Fruit fly (Drosophila melanogaster): ENCODE measurements around the gene CG9281.

The CG9281 gene

DNA sequence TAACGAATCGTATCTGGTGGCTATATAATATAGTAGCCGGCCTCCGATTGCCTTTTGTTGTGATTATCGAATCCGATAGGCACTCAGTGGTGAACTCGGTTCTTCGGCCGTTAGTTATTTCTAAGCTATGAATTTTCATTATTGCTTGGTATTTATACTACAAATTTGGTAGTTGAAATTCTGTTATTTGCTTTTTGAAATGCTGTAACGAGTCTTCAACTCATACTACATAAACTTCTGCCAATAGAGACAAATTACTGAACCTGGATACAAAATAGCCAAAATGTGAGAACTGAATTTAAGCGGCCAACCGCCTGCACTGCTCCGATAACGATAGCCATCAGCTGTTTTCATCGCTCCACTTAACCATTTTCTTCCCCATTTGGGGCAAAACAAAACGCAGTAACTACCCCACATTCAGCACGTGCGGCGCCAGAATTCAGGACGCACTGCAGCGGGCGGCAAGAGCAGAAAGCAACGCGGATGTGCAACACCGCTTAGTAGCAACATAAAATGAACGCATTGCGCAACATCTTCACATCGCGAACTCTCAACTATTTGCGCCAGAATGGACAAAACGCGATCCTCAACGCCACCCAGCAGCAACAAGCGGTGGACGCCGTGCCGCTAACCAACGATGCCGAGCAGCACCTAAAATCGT, 28.7 kb upstream of the CG9281 start, which contains the start of the genes CG11679 and CG8206 (continued):
- no peak for TF ChIP-seq CG18011 (GFP tag; optimal IDR thresholded peaks at IDR 0.05)
- TF ChIP-seq CG13894 (tag; optimal IDR thresholded peaks at IDR 0.05), result peak; percentile 6
- peak; percentile 52 for TF ChIP-seq shn (GFP tag; optimal IDR thresholded peaks at IDR 0.05)
- no peak for TF ChIP-seq cad (GFP tag; optimal IDR thresholded peaks at IDR 0.05)
- TF ChIP-seq tup (GFP tag; optimal IDR thresholded peaks at IDR 0.05), result no peak
- no peak for TF ChIP-seq Neu2 (GFP tag; optimal IDR thresholded peaks at IDR 0.05; ENCODE audit: borderline replicate concordance)
- TF ChIP-seq NK7.1 (GFP tag; optimal IDR thresholded peaks at IDR 0.05), result no peak
- no peak for TF ChIP-seq slou (GFP tag; optimal IDR thresholded peaks at IDR 0.05)
- no peak for TF ChIP-seq ara (GFP tag; IDR thresholded peaks at IDR 0.05)
- TF ChIP-seq ci (GFP tag; IDR thresholded peaks at IDR 0.05), result no peak
- no peak for TF ChIP-seq Vsx1 (GFP tag; optimal IDR thresholded peaks at IDR 0.05)
- no peak for TF ChIP-seq CG30431 (GFP tag; optimal IDR thresholded peaks at IDR 0.05)
- TF ChIP-seq Dip2 (GFP tag; IDR thresholded peaks at IDR 0.05), result no peak
- no peak for TF ChIP-seq CG17328 (GFP tag; IDR thresholded peaks at IDR 0.05)
- TF ChIP-seq tna (GFP tag; IDR thresholded peaks at IDR 0.05; ENCODE audit: partially characterized antibody), result no peak
- no peak for TF ChIP-seq CG32532 (GFP tag; IDR thresholded peaks at IDR 0.05)
- TF ChIP-seq peb (GFP tag; IDR thresholded peaks at IDR 0.05), result no peak
- TF ChIP-seq yki (optimal IDR thresholded peaks at IDR 0.05), result no peak
- TF ChIP-seq BtbVII (GFP tag; optimal IDR thresholded peaks at IDR 0.05), result no peak
- TF ChIP-seq pan (optimal IDR thresholded peaks at IDR 0.05), result no peak
- TF ChIP-seq pan (GFP tag; optimal IDR thresholded peaks at IDR 0.05 in 1 of 2, IDR thresholded peaks at IDR 0.05 in 1 of 2), result no peak
- TF ChIP-seq ems (GFP tag; optimal IDR thresholded peaks at IDR 0.05), result no peak
- 0 out of 3 replicates have a peak, but pooled peaks have one; percentile 42 for TF ChIP-seq zfh1 (GFP tag; IDR thresholded peaks at IDR 0.05)
- peak; percentile 19; the same call in 1 of the 2 replicates for TF ChIP-seq klu (GFP tag; IDR thresholded peaks at IDR 0.05)
- peak; percentile 26; the same call in 1 of the 2 replicates for TF ChIP-seq CG14014 (GFP tag; IDR thresholded peaks at IDR 0.05)
- TF ChIP-seq tll (GFP tag; optimal IDR thresholded peaks at IDR 0.05), result peak in 1 of 2 experiments; percentile 36
- TF ChIP-seq Elba2 (GFP tag; optimal IDR thresholded peaks at IDR 0.05), result no peak
- peak; percentile 83 for TF ChIP-seq Myb (GFP tag; optimal IDR thresholded peaks at IDR 0.05)
- peak; percentile 32; the same call in 1 of the 2 replicates for TF ChIP-seq bbx (GFP tag; IDR thresholded peaks at IDR 0.05; ENCODE audit: partially characterized antibody)
- TF ChIP-seq CG10959 (GFP tag; IDR thresholded peaks at IDR 0.05), result no peak
- TF ChIP-seq Max (GFP tag; optimal IDR thresholded peaks at IDR 0.05), result peak; percentile 24
- no peak for TF ChIP-seq CG17568 (GFP tag; optimal IDR thresholded peaks at IDR 0.05)
- TF ChIP-seq Ets65A (GFP tag), result peak; percentile 52
- peak; percentile 55 for TF ChIP-seq CG9817 (tag; optimal IDR thresholded peaks at IDR 0.05)
- TF ChIP-seq CG10267 (tag; optimal IDR thresholded peaks at IDR 0.05), result peak; percentile 22
- TF ChIP-seq ssp (GFP tag; IDR thresholded peaks at IDR 0.05), result peak; percentile 30; the same call in 1 of the 2 replicates
- TF ChIP-seq CG17802 (tag; optimal IDR thresholded peaks at IDR 0.05), result no peak
- TF ChIP-seq lilli (GFP tag; optimal IDR thresholded peaks at IDR 0.05), result peak; percentile 60
- TF ChIP-seq CG4328 (GFP tag; optimal IDR thresholded peaks at IDR 0.05), result no peak
- no peak for TF ChIP-seq Camta (GFP tag; optimal IDR thresholded peaks at IDR 0.05)
- no peak for TF ChIP-seq en (GFP tag; optimal IDR thresholded peaks at IDR 0.05)
- TF ChIP-seq CG2678 (tag; optimal IDR thresholded peaks at IDR 0.05), result peak; percentile 60
- TF ChIP-seq CG31224 (GFP tag; IDR thresholded peaks at IDR 0.05), result no peak
- no peak for TF ChIP-seq Hand (GFP tag; optimal IDR thresholded peaks at IDR 0.05)
- no peak for TF ChIP-seq btn (GFP tag; optimal IDR thresholded peaks at IDR 0.05)
- no peak for TF ChIP-seq fru (optimal IDR thresholded peaks at IDR 0.05)
- no peak for TF ChIP-seq CG5245 (GFP tag; optimal IDR thresholded peaks at IDR 0.05)
- TF ChIP-seq Sry-β (GFP tag; optimal IDR thresholded peaks at IDR 0.05), result peak; percentile 96
- peak; percentile 46 for TF ChIP-seq CG14710 (tag; optimal IDR thresholded peaks at IDR 0.05)
- TF ChIP-seq CG1792 (GFP tag; optimal IDR thresholded peaks at IDR 0.05), result no peak
- no peak for TF ChIP-seq schlank (tag; optimal IDR thresholded peaks at IDR 0.05)

All from whole organism, embryonic.